Fruit fly (Drosophila melanogaster) whole organism, prepupa: Measurements from ENCODE around the gene Nepl15.

Source experiments
- Blimp-1 ChIP-seq: fragments of 200-800 bp; sonication (Bioruptor generic); optimal IDR thresholded peaks from 3 replicates; lab custom pipeline; 2017; ENCODE audit warnings: missing biosample characterization, missing genetic modification characterization, mild to moderate bottlenecking, moderate library complexity, missing genetic modification reagents
- CG10631 ChIP-seq: fragments of 200-800 bp; sonication (Bioruptor generic); optimal IDR thresholded peaks from 2 replicates; lab custom pipeline; 2016; ENCODE audit warnings: missing biosample characterization, missing genetic modification characterization
- CG11294 ChIP-seq: fragments of 200-800 bp; sonication (Bioruptor generic); IDR thresholded peaks from 2 replicates; pipeline ENCODE4 v1.3.6; 2022; ENCODE audit warnings: missing biosample characterization, missing genetic modification characterization
- CG11762 ChIP-seq: fragments of 200-800 bp; sonication (Bioruptor generic); optimal IDR thresholded peaks from 3 replicates; lab custom pipeline; 2016; ENCODE audit warnings: missing biosample characterization, missing genetic modification characterization; ENCODE audit not compliant: insufficient read depth
- CG11902 ChIP-seq: fragments of 200-800 bp; sonication (Bioruptor generic); optimal IDR thresholded peaks from 3 replicates; lab custom pipeline; 2016; ENCODE audit warnings: missing biosample characterization, missing genetic modification characterization
- CG15336 ChIP-seq: fragments of 200-800 bp; sonication (Bioruptor generic); IDR thresholded peaks from 2 replicates; pipeline ENCODE4 v1.3.6; 2022; ENCODE audit warnings: missing biosample characterization, missing genetic modification characterization
- CG1621 ChIP-seq: fragments of 200-800 bp; sonication (Bioruptor generic); optimal IDR thresholded peaks from 3 replicates; lab custom pipeline; 2018; ENCODE audit warnings: missing biosample characterization, mild to moderate bottlenecking, missing genetic modification characterization
- CG31627 ChIP-seq: fragments of 200-800 bp; sonication (Bioruptor generic); optimal IDR thresholded peaks from 3 replicates; lab custom pipeline; 2016; ENCODE audit warnings: missing biosample characterization, missing genetic modification characterization
- CG32006 ChIP-seq: fragments of 200-800 bp; sonication (Bioruptor generic); optimal IDR thresholded peaks from 3 replicates; lab custom pipeline; 2017; ENCODE audit warnings: missing biosample characterization, mild to moderate bottlenecking, missing genetic modification characterization
- CG34406 ChIP-seq: fragments of 200-800 bp; sonication (Bioruptor generic); optimal IDR thresholded peaks from 3 replicates; lab custom pipeline; 2016; ENCODE audit warnings: missing biosample characterization, missing genetic modification characterization
- CG4318 ChIP-seq: fragments of 200-800 bp; sonication (Bioruptor generic); optimal IDR thresholded peaks from 3 replicates; lab custom pipeline; 2017; ENCODE audit warnings: missing biosample characterization, mild to moderate bottlenecking, missing genetic modification characterization
- CG6163 ChIP-seq: fragments of 200-800 bp; sonication (Bioruptor generic); IDR thresholded peaks from 3 replicates; pipeline ENCODE4 v1.3.6; 2022; ENCODE audit warnings: missing biosample characterization, missing genetic modification characterization
- CG6792 ChIP-seq: fragments of 200-800 bp; sonication (Bioruptor generic); optimal IDR thresholded peaks from 3 replicates; lab custom pipeline; 2016; ENCODE audit warnings: missing biosample characterization, missing genetic modification characterization
- CG6854 ChIP-seq: fragments of 200-800 bp; sonication (Bioruptor generic); optimal IDR thresholded peaks from 2 replicates; lab custom pipeline; 2017; ENCODE audit warnings: missing biosample characterization, mild to moderate bottlenecking, missing genetic modification characterization
- CG7368 ChIP-seq: fragments of 200-800 bp; sonication (Bioruptor generic); optimal IDR thresholded peaks from 3 replicates; lab custom pipeline; 2016; ENCODE audit warnings: missing biosample characterization, missing genetic modification characterization
- CG8119 ChIP-seq: fragments of 200-800 bp; sonication (Bioruptor generic); IDR thresholded peaks from 3 replicates; pipeline ENCODE4 v1.3.6; 2022; ENCODE audit warnings: missing biosample characterization, missing genetic modification characterization
- CG8319 ChIP-seq: fragments of 200-800 bp; sonication (Bioruptor generic); optimal IDR thresholded peaks from 3 replicates; lab custom pipeline; 2016; ENCODE audit warnings: missing biosample characterization, missing genetic modification characterization
- CG8632 ChIP-seq: fragments of 200-800 bp; sonication (Bioruptor generic); optimal IDR thresholded peaks from 3 replicates; lab custom pipeline; 2016; ENCODE audit warnings: missing biosample characterization, missing genetic modification characterization
- CG9139 ChIP-seq: fragments of 200-800 bp; sonication (Bioruptor generic); optimal IDR thresholded peaks from 3 replicates; lab custom pipeline; 2017; ENCODE audit warnings: missing biosample characterization, mild to moderate bottlenecking, missing genetic modification characterization
- Eip78C ChIP-seq: fragments of 200-800 bp; sonication (Bioruptor generic); peaks from one replicate; lab custom pipeline; 2016; ENCODE audit warnings: missing biosample characterization, missing genetic modification characterization
- Eip93F ChIP-seq: fragments of 200-800 bp; sonication (Bioruptor generic); optimal IDR thresholded peaks from 2 replicates; lab custom pipeline; 2016; ENCODE audit warnings: missing biosample characterization, mild to moderate bottlenecking, missing genetic modification characterization
- Ets21C ChIP-seq: fragments of 200-800 bp; sonication (Bioruptor generic); optimal IDR thresholded peaks from 3 replicates; lab custom pipeline; 2016; ENCODE audit warnings: missing biosample characterization, missing genetic modification characterization
- Ets96B ChIP-seq: fragments of 200-800 bp; optimal IDR thresholded peaks from 2 replicates; lab custom pipeline; 2019; ENCODE audit warnings: missing biosample characterization, mild to moderate bottlenecking, missing genetic modification characterization, moderate library complexity
- Gug ChIP-seq: fragments of 200-800 bp; sonication (Bioruptor generic); IDR thresholded peaks from 2 replicates; pipeline ENCODE4 v1.3.6; 2022; ENCODE audit warnings: missing biosample characterization, missing genetic modification characterization
- Hr38 ChIP-seq: sonication (Bioruptor generic); optimal IDR thresholded peaks from 2 replicates; lab custom pipeline; 2016; ENCODE audit warnings: missing biosample characterization, missing genetic modification characterization
- Hr4 ChIP-seq: fragments of 200-800 bp; sonication (Bioruptor generic); optimal IDR thresholded peaks from 3 replicates; lab custom pipeline; 2016; ENCODE audit warnings: missing biosample characterization, missing genetic modification characterization
- Lpt ChIP-seq: fragments of 200-800 bp; sonication (Bioruptor generic); optimal IDR thresholded peaks from 3 replicates; lab custom pipeline; 2016; ENCODE audit warnings: missing biosample characterization, missing genetic modification characterization
- Met ChIP-seq: fragments of 200-800 bp; sonication (Bioruptor generic); optimal IDR thresholded peaks from 3 replicates; lab custom pipeline; 2016; ENCODE audit warnings: missing biosample characterization, missing genetic modification characterization
- OdsH ChIP-seq: fragments of 200-800 bp; sonication (Bioruptor generic); optimal IDR thresholded peaks from 3 replicates; lab custom pipeline; 2016; ENCODE audit warnings: missing biosample characterization, missing genetic modification characterization
- Smox ChIP-seq: fragments of 200-800 bp; sonication (Bioruptor generic); optimal IDR thresholded peaks from 3 replicates; lab custom pipeline; 2016; ENCODE audit warnings: missing biosample characterization, missing genetic modification characterization
- Sox14 ChIP-seq: fragments of 200-800 bp; sonication (Bioruptor generic); optimal IDR thresholded peaks from 3 replicates; lab custom pipeline; 2016; ENCODE audit warnings: missing biosample characterization, missing genetic modification characterization
- Sox15 ChIP-seq: fragments of 200-800 bp; sonication (Bioruptor generic); optimal IDR thresholded peaks from 3 replicates; lab custom pipeline; 2016; ENCODE audit warnings: missing biosample characterization, missing genetic modification characterization
- achi ChIP-seq: fragments of 200-800 bp; sonication (Bioruptor generic); optimal IDR thresholded peaks from 3 replicates; lab custom pipeline; 2016; ENCODE audit warnings: missing biosample characterization, missing genetic modification characterization
- acj6 ChIP-seq: fragments of 200-800 bp; sonication (Bioruptor generic); optimal IDR thresholded peaks from 3 replicates; lab custom pipeline; 2016; ENCODE audit warnings: missing biosample characterization, missing genetic modification characterization
- cyc ChIP-seq: fragments of 200-800 bp; sonication (Bioruptor generic); optimal IDR thresholded peaks from 3 replicates; lab custom pipeline; 2016; ENCODE audit warnings: missing biosample characterization, missing genetic modification characterization
- dac ChIP-seq: fragments of 200-800 bp; sonication (Bioruptor generic); optimal IDR thresholded peaks from 2 replicates; lab custom pipeline; 2017; ENCODE audit warnings: missing biosample characterization, mild to moderate bottlenecking, missing genetic modification characterization
- dsx ChIP-seq: fragments of 200-800 bp; optimal IDR thresholded peaks from 3 replicates; lab custom pipeline; 2019; ENCODE audit warnings: missing biosample characterization, mild to moderate bottlenecking, missing genetic modification characterization, moderate library complexity; ENCODE audit not compliant: poor library complexity, severe bottlenecking
- eg ChIP-seq: fragments of 200-800 bp; sonication (Bioruptor generic); IDR thresholded peaks from 3 replicates; pipeline ENCODE4 v1.3.6; 2022; ENCODE audit warnings: missing biosample characterization, missing genetic modification characterization
- esn ChIP-seq: fragments of 200-800 bp; sonication (Bioruptor generic); optimal IDR thresholded peaks from 2 replicates; lab custom pipeline; 2016; ENCODE audit warnings: missing biosample characterization, mild to moderate bottlenecking, missing genetic modification characterization, moderate library complexity
- fkh ChIP-seq: fragments of 200-800 bp; sonication (Bioruptor generic); optimal IDR thresholded peaks from 3 replicates; lab custom pipeline; 2017; ENCODE audit warnings: missing biosample characterization, mild to moderate bottlenecking, missing genetic modification characterization, moderate library complexity
- lz ChIP-seq: fragments of 200-800 bp; sonication (Bioruptor generic); optimal IDR thresholded peaks from 3 replicates; lab custom pipeline; 2016; ENCODE audit warnings: missing biosample characterization, missing genetic modification characterization
- salr ChIP-seq, 2 experiments: fragments of 200-800 bp; sonication (Bioruptor generic); optimal IDR thresholded peaks; 3 replicates each; lab custom pipeline; 2016 to 2018; ENCODE audit warnings: missing biosample characterization in 2 of 2, missing genetic modification characterization in 2 of 2, mild to moderate bottlenecking in 1 of 2
- spab ChIP-seq: fragments of 200-800 bp; sonication (Bioruptor generic); optimal IDR thresholded peaks from 2 replicates; lab custom pipeline; 2017; ENCODE audit warnings: missing biosample characterization, mild to moderate bottlenecking, missing genetic modification characterization, missing genetic modification reagents
- ss ChIP-seq, 2 experiments: fragments of 200-800 bp; sonication (Bioruptor generic); optimal IDR thresholded peaks; 2 replicates in 1 of 2; 3 replicates in 1 of 2; lab custom pipeline; 2017 to 2018; ENCODE audit warnings: mild to moderate bottlenecking in 2 of 2, missing biosample characterization in 2 of 2, missing genetic modification characterization in 2 of 2, moderate library complexity in 1 of 2
- svp ChIP-seq: fragments of 200-800 bp; sonication (Bioruptor generic); peaks from one replicate; lab custom pipeline; 2016; ENCODE audit warnings: missing biosample characterization, missing genetic modification characterization
- topi ChIP-seq: fragments of 200-800 bp; sonication (Bioruptor generic); optimal IDR thresholded peaks from 3 replicates; lab custom pipeline; 2016; ENCODE audit warnings: missing biosample characterization, missing genetic modification characterization
- vri ChIP-seq: fragments of 200-800 bp; sonication (Bioruptor generic); optimal IDR thresholded peaks from 3 replicates; lab custom pipeline; 2016; ENCODE audit warnings: missing biosample characterization, mild to moderate bottlenecking, missing genetic modification characterization

Nepl15 gene

dm6 chr3R:22724149-22724973, 41.6 kb downstream of the Nepl15 start, which contains the start of gene Irp-1A (continued):
- no peak for TF ChIP-seq Blimp-1 (GFP tag; lab: Kevin White, UChicago)
- peak; percentile 47 for TF ChIP-seq topi (GFP tag; lab: Kevin White, UChicago)
- peak; percentile 51 for TF ChIP-seq acj6 (GFP tag; lab: Kevin White, UChicago)
- TF ChIP-seq CG11902 (GFP tag; lab: Kevin White, UChicago): no peak
- TF ChIP-seq CG11762: peak; percentile 47
- peak; percentile 22; the same call in 1 of the 2 replicates for TF ChIP-seq CG11294 (GFP tag; lab: Robert Waterston, UW)
- TF ChIP-seq cyc (GFP tag; lab: Kevin White, UChicago): peak; percentile 34
- peak; percentile 46 for TF ChIP-seq Met (GFP tag; lab: Kevin White, UChicago)
- peak; percentile 2 for TF ChIP-seq CG8319 (GFP tag; lab: Kevin White, UChicago)
- peak; percentile 71 for TF ChIP-seq CG34406 (GFP tag; lab: Kevin White, UChicago)
- TF ChIP-seq OdsH (GFP tag; lab: Kevin White, UChicago): peak; percentile 71
- TF ChIP-seq CG32006: peak; percentile 62
- peak; percentile 62 for TF ChIP-seq Smox (GFP tag; lab: Kevin White, UChicago)
- TF ChIP-seq lz (GFP tag; lab: Kevin White, UChicago): peak; percentile 47
- peak; percentile 32 for TF ChIP-seq CG31627
- TF ChIP-seq fkh: peak; percentile 98
- TF ChIP-seq Ets21C (GFP tag; lab: Kevin White, UChicago): no peak
- TF ChIP-seq eg (GFP tag; lab: Robert Waterston, UW): peak; percentile 84; the same call in 2 of the 3 replicates
- TF ChIP-seq salr (GFP tag; optimal IDR thresholded peaks at IDR 0.05; lab: Kevin White, UChicago): peak in 1 of 2 experiments; percentile 24
- peak; percentile 54 for TF ChIP-seq Lpt (GFP tag; lab: Kevin White, UChicago)
- peak; percentile 41; the same call in 1 of the 3 replicates for TF ChIP-seq CG6163
- TF ChIP-seq Ets96B: peak; percentile 80
- TF ChIP-seq CG7368 (GFP tag; lab: Kevin White, UChicago): peak; percentile 49
- peak; percentile 1 for TF ChIP-seq Sox15 (GFP tag; lab: Kevin White, UChicago)
- peak; percentile 66 for TF ChIP-seq Gug

dm6 chr3R:22720808-22721306, 45.1 kb downstream of the Nepl15 start, which contains the start of gene wge:
Gene wge, minus strand, starts transcription at chr3R:22721150.
- TF ChIP-seq esn (peak; percentile 27), CG15336 (GFP tag; lab: Robert Waterston, UW) (peak; percentile 78), CG11902 (GFP tag; lab: Kevin White, UChicago) (no peak), Smox (GFP tag; lab: Kevin White, UChicago) (no peak), CG8632 (GFP tag; lab: Kevin White, UChicago) (peak; percentile 52), CG9139 (GFP tag; lab: Kevin White, UChicago) (peak; percentile 90), vri (peak; percentile 37), CG8119 (peak; percentile 90), CG4318 (GFP tag; lab: Kevin White, UChicago) (no peak), Ets21C (GFP tag; lab: Kevin White, UChicago) (no peak), Hr4 (GFP tag; lab: Kevin White, UChicago) (no peak), Eip93F (GFP tag; lab: Kevin White, UChicago) (peak; percentile 47), dac (peak; percentile 27), CG6854 (GFP tag; lab: Kevin White, UChicago) (peak; percentile 18), CG11762 (peak; percentile 21), lz (GFP tag; lab: Kevin White, UChicago) (peak; percentile 1), Sox14 (peak; percentile 32), achi (GFP tag; lab: Kevin White, UChicago) (peak; percentile 47), CG7368 (GFP tag; lab: Kevin White, UChicago) (peak; percentile 23), CG6792 (GFP tag; lab: Kevin White, UChicago) (peak; percentile 22), svp (GFP tag; lab: Kevin White, UChicago) (peak; percentile 28), CG31627 (no peak), ss (GFP tag; optimal IDR thresholded peaks at IDR 0.05; lab: Kevin White, UChicago) (peak; percentile 92 to 96), spab (GFP tag; lab: Kevin White, UChicago) (peak; percentile 87), Gug (peak; percentile 69), CG1621 (tag; lab: Kevin White, UChicago) (peak; percentile 78), topi (GFP tag; lab: Kevin White, UChicago) (peak; percentile 32), Eip78C (GFP tag; lab: Kevin White, UChicago) (peak; percentile 20), CG10631 (no peak), Hr38 (GFP tag; lab: Kevin White, UChicago) (no peak), salr (GFP tag; optimal IDR thresholded peaks at IDR 0.05; lab: Kevin White, UChicago) (peak; percentile 44 to 85), dsx (peak; percentile 71), CG6163 (peak; percentile 63; the same call in 2 of the 3 replicates)
